Fruit fly (Drosophila melanogaster): ENCODE measurements around the gene Vps39.

dm6 chr3R:18296737-18297136, 22.5 kb upstream of the Vps39 start:
- TF ChIP-seq CrebA (GFP tag; optimal IDR thresholded peaks at IDR 0.05; ENCODE audit: borderline replicate concordance) (no peak), Abd-B (GFP tag; optimal IDR thresholded peaks at IDR 0.05) (no peak), pan (optimal IDR thresholded peaks at IDR 0.05) (no peak), Hr78 (GFP tag; optimal IDR thresholded peaks at IDR 0.05) (no peak), usp (GFP tag; optimal IDR thresholded peaks at IDR 0.05) (no peak), Jra (GFP tag; optimal IDR thresholded peaks at IDR 0.05) (no peak), Dif (GFP tag; optimal IDR thresholded peaks at IDR 0.05; ENCODE audit: partially characterized antibody) (no peak), Vsx2 (GFP tag; optimal IDR thresholded peaks at IDR 0.05; ENCODE audit: partially characterized antibody) (no peak)

Data from whole organism, wandering third instar larva.